Worm (Caenorhabditis elegans): ENCODE results near the gene mltn-10.

ce11 chrII:14616402-14616801 is 6.5 kb upstream of the mltn-10 start:
- TF ChIP-seq mdl-1 (tag; optimal IDR thresholded peaks at IDR 0.05) (no peak), nhr-25 (tag; optimal IDR thresholded peaks at IDR 0.05) (no peak), R02D3.7 (tag; optimal IDR thresholded peaks at IDR 0.05) (no peak), ama-1 (optimal IDR thresholded peaks at IDR 0.05) (no peak), pha-4 (tag; optimal IDR thresholded peaks at IDR 0.05) (no peak), egl-27 (tag; optimal IDR thresholded peaks at IDR 0.05) (no peak), lsy-12 (tag; optimal IDR thresholded peaks at IDR 0.05) (no peak), unc-62 (GFP tag; optimal IDR thresholded peaks at IDR 0.05) (no peak), pqm-1 (tag; optimal IDR thresholded peaks at IDR 0.05) (no peak), tbx-2 (tag; optimal IDR thresholded peaks at IDR 0.05) (no peak), nhr-237 (tag; optimal IDR thresholded peaks at IDR 0.05) (no peak), daf-12 (tag; optimal IDR thresholded peaks at IDR 0.05) (no peak), mml-1 (tag; optimal IDR thresholded peaks at IDR 0.05) (no peak)

All from whole organism, L3 larva.